Worm (Caenorhabditis elegans): ENCODE data around the gene nob-1.

- TF ChIP-seq him-1 (tag; optimal IDR thresholded peaks at IDR 0.05) (no peak), dao-5 (tag; optimal IDR thresholded peaks at IDR 0.05) (no peak)
Observed at ce11 chrIII:12130052-12130451, 45.9 kb upstream of the nob-1 start, which contains the start of gene Y75B8A.6.
